Worm (Caenorhabditis elegans) whole organism, L2 larva: ENCODE data around the gene zig-4.

Experiments used
- C34F6.9 ChIP-seq: fragments of 150-350 bp; optimal IDR thresholded peaks from 2 replicates; lab custom pipeline; 2014; ENCODE audit warnings: missing biosample characterization, missing genetic modification characterization
- F13H6.1 ChIP-seq: sonication (generic microtip); optimal IDR thresholded peaks from 2 replicates; lab custom pipeline; 2016; ENCODE audit warnings: missing genetic modification characterization, missing compliant biosample characterization
- R02D3.7 ChIP-seq: fragments of 150-350 bp; optimal IDR thresholded peaks from 2 replicates; lab custom pipeline; 2014; ENCODE audit warnings: missing biosample characterization, missing genetic modification characterization
- Y55F3AM.14 ChIP-seq: fragments of 200-800 bp; sonication (Bioruptor generic); optimal IDR thresholded peaks from 2 replicates; lab custom pipeline; 2018; ENCODE audit warnings: mild to moderate bottlenecking, missing genetic modification characterization, missing compliant biosample characterization
- ZK546.5 ChIP-seq: sonication (generic microtip); optimal IDR thresholded peaks from 2 replicates; lab custom pipeline; 2017; ENCODE audit warnings: missing biosample characterization, missing genetic modification characterization
- alr-1 ChIP-seq: fragments of 150-350 bp; optimal IDR thresholded peaks from 2 replicates; lab custom pipeline; 2014; ENCODE audit warnings: missing biosample characterization, missing genetic modification characterization
- aly-2 ChIP-seq: fragments of 150-350 bp; optimal IDR thresholded peaks from 2 replicates; lab custom pipeline; 2014; ENCODE audit warnings: missing biosample characterization, missing genetic modification characterization
- ama-1 ChIP-seq: fragments of 150-350 bp; optimal IDR thresholded peaks from 2 replicates; lab custom pipeline; 2018; ENCODE audit warnings: inconsistent platforms
- blmp-1 ChIP-seq: sonication (generic microtip); optimal IDR thresholded peaks from 2 replicates; lab custom pipeline; 2017; ENCODE audit warnings: missing genetic modification characterization, mild to moderate bottlenecking, missing compliant biosample characterization, antibody characterized with exemption, moderate library complexity; ENCODE audit not compliant: insufficient read depth
- ceh-16 ChIP-seq: fragments of 150-350 bp; optimal IDR thresholded peaks from 2 replicates; lab custom pipeline; 2014; ENCODE audit warnings: missing biosample characterization, missing genetic modification characterization
- ceh-82 ChIP-seq: fragments of 150-350 bp; optimal IDR thresholded peaks from 2 replicates; lab custom pipeline; 2014; ENCODE audit warnings: missing biosample characterization, missing genetic modification characterization
- crh-2 ChIP-seq: sonication (generic microtip); optimal IDR thresholded peaks from 2 replicates; lab custom pipeline; 2017; ENCODE audit warnings: missing biosample characterization, missing genetic modification characterization
- dmd-4 ChIP-seq: sonication (generic microtip); optimal IDR thresholded peaks from 2 replicates; lab custom pipeline; 2017; ENCODE audit warnings: missing biosample characterization, missing genetic modification characterization
- egl-27 ChIP-seq: sonication (generic microtip); optimal IDR thresholded peaks from 3 replicates; lab custom pipeline; 2017; ENCODE audit warnings: missing biosample characterization, missing genetic modification reagents, missing genetic modification characterization
- elt-1 ChIP-seq: fragments of 150-350 bp; optimal IDR thresholded peaks from 2 replicates; lab custom pipeline; 2014; ENCODE audit warnings: missing biosample characterization, missing genetic modification characterization
- elt-3 ChIP-seq: sonication (generic microtip); optimal IDR thresholded peaks from 2 replicates; lab custom pipeline; 2017; ENCODE audit warnings: missing biosample characterization, missing genetic modification characterization
- fos-1 ChIP-seq: fragments of 150-350 bp; optimal IDR thresholded peaks from 2 replicates; lab custom pipeline; 2014; ENCODE audit warnings: missing biosample characterization, missing genetic modification characterization
- gmeb-1 ChIP-seq: fragments of 150-350 bp; optimal IDR thresholded peaks from 2 replicates; lab custom pipeline; 2014; ENCODE audit warnings: missing biosample characterization, missing genetic modification characterization
- lin-11 ChIP-seq: fragments of 150-350 bp; sonication (generic microtip); optimal IDR thresholded peaks from 2 replicates; lab custom pipeline; 2014; ENCODE audit warnings: missing biosample characterization, missing genetic modification characterization, inconsistent platforms, mixed read lengths
- lin-13 ChIP-seq: fragments of 150-350 bp; optimal IDR thresholded peaks from 2 replicates; lab custom pipeline; 2014; ENCODE audit warnings: missing biosample characterization, missing genetic modification reagents, missing genetic modification characterization
- lin-39 ChIP-seq: fragments of 150-350 bp; optimal IDR thresholded peaks from 2 replicates; lab custom pipeline; 2014; ENCODE audit warnings: missing biosample characterization, missing genetic modification reagents, missing genetic modification characterization
- lsy-2 ChIP-seq, 2 experiments: fragments of 150-350 bp in 1 of 2; sonication (generic microtip) in 1 of 2; optimal IDR thresholded peaks; 2 replicates each; lab custom pipeline; 2014 to 2017; ENCODE audit warnings: missing biosample characterization in 2 of 2, missing genetic modification characterization in 2 of 2
- mab-5 ChIP-seq: fragments of 150-350 bp; optimal IDR thresholded peaks from 2 replicates; lab custom pipeline; 2014; ENCODE audit warnings: missing biosample characterization, missing genetic modification characterization
- mbf-1 ChIP-seq: sonication (generic microtip); optimal IDR thresholded peaks from 2 replicates; lab custom pipeline; 2017; ENCODE audit warnings: missing biosample characterization, missing genetic modification characterization
- mdl-1 ChIP-seq, 2 experiments: fragments of 150-350 bp in 1 of 2; sonication (generic microtip) in 1 of 2; optimal IDR thresholded peaks; 2 replicates each; lab custom pipeline; 2017; ENCODE audit warnings: missing biosample characterization in 2 of 2, missing genetic modification characterization in 2 of 2
- nhr-10 ChIP-seq: sonication (generic microtip); optimal IDR thresholded peaks from 2 replicates; lab custom pipeline; 2017; ENCODE audit warnings: missing biosample characterization, missing genetic modification characterization
- nhr-11 ChIP-seq: fragments of 150-350 bp; optimal IDR thresholded peaks from 2 replicates; lab custom pipeline; 2014; ENCODE audit warnings: missing biosample characterization, missing genetic modification characterization
- nhr-12 ChIP-seq: fragments of 150-350 bp; optimal IDR thresholded peaks from 2 replicates; lab custom pipeline; 2014; ENCODE audit warnings: missing biosample characterization, missing genetic modification characterization
- nhr-129 ChIP-seq: fragments of 150-350 bp; optimal IDR thresholded peaks from 2 replicates; lab custom pipeline; 2014; ENCODE audit warnings: missing biosample characterization, missing genetic modification characterization
- nhr-21 ChIP-seq: fragments of 150-350 bp; optimal IDR thresholded peaks from 2 replicates; lab custom pipeline; 2014; ENCODE audit warnings: missing biosample characterization, missing genetic modification characterization
- nhr-23 ChIP-seq: fragments of 150-350 bp; optimal IDR thresholded peaks from 2 replicates; lab custom pipeline; 2014; ENCODE audit warnings: missing biosample characterization, missing genetic modification reagents, missing genetic modification characterization
- nhr-237 ChIP-seq: fragments of 150-350 bp; optimal IDR thresholded peaks from 2 replicates; lab custom pipeline; 2014; ENCODE audit warnings: missing biosample characterization, missing genetic modification characterization
- nhr-25 ChIP-seq: fragments of 150-350 bp; sonication (generic microtip); optimal IDR thresholded peaks from 3 replicates; lab custom pipeline; 2014; ENCODE audit warnings: missing biosample characterization, missing genetic modification characterization
- nhr-6 ChIP-seq: fragments of 150-350 bp; optimal IDR thresholded peaks from 2 replicates; lab custom pipeline; 2014; ENCODE audit warnings: missing biosample characterization, missing genetic modification characterization
- nhr-77 ChIP-seq: fragments of 150-350 bp; optimal IDR thresholded peaks from 2 replicates; lab custom pipeline; 2014; ENCODE audit warnings: missing biosample characterization, missing genetic modification characterization
- peb-1 ChIP-seq: fragments of 150-350 bp; optimal IDR thresholded peaks from 2 replicates; lab custom pipeline; 2014; ENCODE audit warnings: missing biosample characterization, missing genetic modification characterization
- sem-4 ChIP-seq: fragments of 150-350 bp; optimal IDR thresholded peaks from 2 replicates; lab custom pipeline; 2014; ENCODE audit warnings: missing biosample characterization, missing genetic modification reagents, missing genetic modification characterization
- skn-1 ChIP-seq: sonication (generic microtip); optimal IDR thresholded peaks from 2 replicates; lab custom pipeline; 2017; ENCODE audit warnings: missing biosample characterization, missing genetic modification characterization
- sma-3 ChIP-seq: sonication (generic microtip); optimal IDR thresholded peaks from 2 replicates; lab custom pipeline; 2016; ENCODE audit warnings: missing genetic modification reagents, missing genetic modification characterization, missing compliant biosample characterization
- sma-9 ChIP-seq, 2 experiments: fragments of 150-350 bp in 1 of 2; sonication (generic microtip) in 1 of 2; optimal IDR thresholded peaks; 2 replicates each; lab custom pipeline; 2014 to 2016; ENCODE audit warnings: missing genetic modification characterization in 2 of 2, mild to moderate bottlenecking in 1 of 2, missing biosample characterization in 1 of 2, missing compliant biosample characterization in 1 of 2, missing genetic modification reagents in 1 of 2, moderate library complexity in 1 of 2
- snpc-4 ChIP-seq: fragments of 150-350 bp; optimal IDR thresholded peaks from 2 replicates; lab custom pipeline; 2014; ENCODE audit warnings: missing biosample characterization, missing genetic modification characterization
- unc-39 ChIP-seq: fragments of 150-350 bp; optimal IDR thresholded peaks from 2 replicates; lab custom pipeline; 2014; ENCODE audit warnings: missing biosample characterization, missing genetic modification characterization
- unc-55 ChIP-seq: fragments of 150-350 bp; sonication (generic microtip); optimal IDR thresholded peaks from 3 replicates; lab custom pipeline; 2014; ENCODE audit warnings: missing biosample characterization, missing genetic modification reagents, missing genetic modification characterization
- unc-62 ChIP-seq: fragments of 150-350 bp; optimal IDR thresholded peaks from 2 replicates; lab custom pipeline; 2014; ENCODE audit warnings: missing biosample characterization, missing genetic modification reagents, missing genetic modification characterization
- zag-1 ChIP-seq: fragments of 150-350 bp; optimal IDR thresholded peaks from 2 replicates; lab custom pipeline; 2014; ENCODE audit warnings: missing biosample characterization, missing genetic modification characterization
- ztf-1 ChIP-seq: fragments of 200-800 bp; sonication (Bioruptor generic); conservative IDR thresholded peaks from 2 replicates; pipeline ENCODE4 v1.3.6; 2022; ENCODE audit warnings: missing genetic modification characterization, missing compliant biosample characterization
- ztf-11 ChIP-seq: sonication (generic microtip); optimal IDR thresholded peaks from 2 replicates; lab custom pipeline; 2017; ENCODE audit warnings: missing biosample characterization, missing genetic modification characterization
- ztf-4 ChIP-seq: fragments of 150-350 bp; optimal IDR thresholded peaks from 2 replicates; lab custom pipeline; 2014; ENCODE audit warnings: missing biosample characterization, missing genetic modification characterization

The zig-4 gene

DNA sequence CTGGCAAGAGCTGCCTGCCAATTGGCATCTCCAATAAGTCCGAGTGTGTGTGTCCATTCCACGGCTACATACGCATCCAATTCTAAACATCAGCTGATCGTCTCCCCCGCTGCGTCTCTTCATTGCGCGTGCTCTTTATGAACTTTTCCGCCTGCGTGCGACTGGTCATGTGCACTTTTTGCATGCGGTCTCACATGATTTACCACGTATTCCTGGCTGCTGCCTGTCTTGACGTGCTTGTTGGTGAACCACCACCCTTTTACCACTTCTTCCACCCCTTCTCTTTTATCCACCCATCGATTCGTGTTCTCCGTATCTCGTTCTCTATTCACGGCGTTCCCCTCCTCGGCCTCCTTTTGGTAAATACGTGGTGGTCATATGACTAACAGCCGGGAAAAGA is 26.3 kb downstream of the zig-4 start (continued):
- TF ChIP-seq nhr-21 (peak; percentile 85), Y55F3AM.14 (GFP tag; lab: Kevin White, UChicago) (peak; percentile 77), ama-1 (lab: Kevin White, UChicago) (no peak), ceh-82 (tag; lab: Kevin White, UChicago) (no peak), dmd-4 (tag; lab: Kevin White, UChicago) (no peak), fos-1 (peak; percentile 23), zag-1 (peak; percentile 71), blmp-1 (tag; lab: Kevin White, UChicago) (no peak), sma-9 (GFP tag; optimal IDR thresholded peaks at IDR 0.05; lab: Kevin White, UChicago) (peak; percentile 86), sma-9 (tag; optimal IDR thresholded peaks at IDR 0.05; lab: Kevin White, UChicago) (no peak), mab-5 (tag; lab: Kevin White, UChicago) (peak; percentile 64), alr-1 (no peak), nhr-10 (no peak), ztf-11 (tag; lab: Kevin White, UChicago) (no peak), sem-4 (tag; lab: Kevin White, UChicago) (peak; percentile 81)

DNA sequence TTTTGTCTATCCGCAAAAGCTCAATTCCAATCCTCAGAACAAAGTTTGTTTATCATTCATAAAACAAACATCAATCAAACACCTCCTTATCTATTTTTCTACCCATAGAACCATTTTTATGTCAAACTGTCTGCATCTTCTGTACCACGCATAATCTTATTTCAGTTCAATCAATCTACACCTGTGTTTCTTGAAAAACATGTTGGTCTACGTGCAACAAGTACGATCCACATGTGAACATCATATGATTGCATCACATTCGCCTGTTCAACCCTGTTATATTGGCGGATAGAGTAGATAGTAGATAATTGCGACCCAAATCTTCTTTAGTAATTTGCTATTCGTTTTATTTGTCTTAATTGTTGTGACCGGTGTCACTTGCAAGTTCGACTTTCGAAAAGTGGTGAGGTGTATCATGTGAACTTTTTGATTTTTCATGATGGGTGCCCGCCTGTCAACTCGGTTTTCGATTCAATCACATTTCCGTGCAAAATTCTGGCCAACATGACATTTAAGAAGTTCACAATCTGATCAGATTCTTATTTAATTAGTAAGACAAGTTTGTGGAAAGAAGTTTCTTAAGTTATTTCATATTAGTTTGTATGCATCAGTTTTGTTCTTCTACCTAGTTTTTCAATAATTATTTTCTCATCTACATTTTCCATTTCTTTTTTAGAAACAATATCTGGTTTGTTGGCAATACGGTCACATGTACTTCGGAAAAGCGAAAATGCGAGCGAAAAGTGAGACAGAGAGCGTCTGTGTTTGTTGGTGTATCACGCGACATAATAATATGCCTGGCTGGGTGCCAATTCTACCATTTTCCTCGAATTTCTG is 27.2 kb downstream of the zig-4 start:
- TF ChIP-seq sem-4 (tag; lab: Kevin White, UChicago) (no peak), F13H6.1 (tag; lab: Kevin White, UChicago) (no peak), blmp-1 (tag; lab: Kevin White, UChicago) (peak; percentile 52), nhr-12 (tag; lab: Kevin White, UChicago) (no peak), nhr-25 (tag; lab: Kevin White, UChicago) (peak; percentile 91), gmeb-1 (tag; lab: Kevin White, UChicago) (peak; percentile 49), elt-1 (tag; lab: Kevin White, UChicago) (no peak), mab-5 (tag; lab: Kevin White, UChicago) (no peak), dmd-4 (tag; lab: Kevin White, UChicago) (no peak), mbf-1 (tag; lab: Kevin White, UChicago) (no peak), lin-39 (tag; lab: Kevin White, UChicago) (no peak), elt-3 (no peak), nhr-23 (tag; lab: Kevin White, UChicago) (no peak), sma-9 (GFP tag; optimal IDR thresholded peaks at IDR 0.05; lab: Kevin White, UChicago) (peak; percentile 83), sma-9 (tag; optimal IDR thresholded peaks at IDR 0.05; lab: Kevin White, UChicago) (no peak), egl-27 (no peak), nhr-129 (tag; lab: Kevin White, UChicago) (peak; percentile 99), ztf-1 (no peak), ztf-4 (tag; lab: Kevin White, UChicago) (no peak), ama-1 (lab: Kevin White, UChicago) (no peak), R02D3.7 (no peak), nhr-21 (peak; percentile 72), unc-39 (tag; lab: Kevin White, UChicago) (no peak), mdl-1 (tag; optimal IDR thresholded peaks at IDR 0.05; lab: Kevin White, UChicago) (no peak), ZK546.5 (tag; lab: Kevin White, UChicago) (no peak), lin-13 (GFP tag; lab: Kevin White, UChicago) (no peak), ztf-11 (tag; lab: Kevin White, UChicago) (no peak), ceh-82 (tag; lab: Kevin White, UChicago) (no peak), aly-2 (tag; lab: Kevin White, UChicago) (no peak), unc-55 (GFP tag; lab: Kevin White, UChicago) (no peak), fos-1 (no peak), lsy-2 (tag; optimal IDR thresholded peaks at IDR 0.05; lab: Kevin White, UChicago) (peak in 1 of 2 experiments; percentile 8), peb-1 (no peak), alr-1 (no peak), C34F6.9 (tag; lab: Kevin White, UChicago) (peak; percentile 13), unc-62 (GFP tag; lab: Kevin White, UChicago) (no peak), nhr-77 (no peak), snpc-4 (tag; lab: Kevin White, UChicago) (no peak), ceh-16 (tag; lab: Kevin White, UChicago) (no peak), lin-11 (tag; lab: Kevin White, UChicago) (no peak), zag-1 (no peak), nhr-237 (no peak), Y55F3AM.14 (GFP tag; lab: Kevin White, UChicago) (no peak), skn-1 (tag; lab: Kevin White, UChicago) (no peak), nhr-6 (tag; lab: Kevin White, UChicago) (peak; percentile 69), nhr-10 (no peak), crh-2 (tag; lab: Kevin White, UChicago) (peak; percentile 68), sma-3 (GFP tag; lab: Kevin White, UChicago) (peak; percentile 66), nhr-11 (tag; lab: Kevin White, UChicago) (no peak)
